Fruit fly (Drosophila melanogaster): ENCODE results near the gene Cyp28d1.

Cyp28d1 gene

dm6 chr2L:5232967-5233909, 23.0 kb downstream of the Cyp28d1 start:
- TF ChIP-seq pita (GFP tag; optimal IDR thresholded peaks at IDR 0.05) (no peak), CG5180 (GFP tag; optimal IDR thresholded peaks at IDR 0.05) (peak; percentile 44), GATAe (GFP tag; conservative IDR thresholded peaks at IDR 0.05) (peak; percentile 68), sens-2 (GFP tag; IDR thresholded peaks at IDR 0.05) (0 out of 2 replicates have a peak, but pooled peaks have one; percentile 7), CG13296 (GFP tag; optimal IDR thresholded peaks at IDR 0.05) (peak; percentile 38), CG12769 (tag; optimal IDR thresholded peaks at IDR 0.05) (peak; percentile 90), ken (GFP tag; IDR thresholded peaks at IDR 0.05) (no peak), Atf6 (GFP tag; IDR thresholded peaks at IDR 0.05) (no peak), Deaf1 (tag; optimal IDR thresholded peaks at IDR 0.05) (peak; percentile 12), CG11696 (GFP tag; IDR thresholded peaks at IDR 0.05) (0 out of 2 replicates have a peak, but pooled peaks have one; percentile 34), croc (GFP tag; conservative IDR thresholded peaks at IDR 0.05) (no peak), nmo (GFP tag; optimal IDR thresholded peaks at IDR 0.05) (no peak), chinmo (GFP tag; IDR thresholded peaks at IDR 0.05; ENCODE audit: partially characterized antibody) (0 out of 4 replicates have a peak, but pooled peaks have one; percentile 69), wek (GFP tag; optimal IDR thresholded peaks at IDR 0.05) (no peak), cwo (GFP tag; optimal IDR thresholded peaks at IDR 0.05) (peak; percentile 66), CG15601 (tag; optimal IDR thresholded peaks at IDR 0.05) (peak; percentile 21), vfl (GFP tag; optimal IDR thresholded peaks at IDR 0.05) (no peak), CG6254 (GFP tag; optimal IDR thresholded peaks at IDR 0.05) (peak; percentile 10), CG10543 (GFP tag; optimal IDR thresholded peaks at IDR 0.05) (peak; percentile 93), CG34376 (GFP tag; optimal IDR thresholded peaks at IDR 0.05) (peak; percentile 89), CG18599 (GFP tag; optimal IDR thresholded peaks at IDR 0.05) (peak; percentile 47), Side (GFP tag; optimal IDR thresholded peaks at IDR 0.05) (peak; percentile 6), BtbVII (GFP tag; optimal IDR thresholded peaks at IDR 0.05) (peak; percentile 45), kni (GFP tag; optimal IDR thresholded peaks at IDR 0.05) (peak; percentile 44), CG6791 (GFP tag; IDR thresholded peaks at IDR 0.05; ENCODE audit: partially characterized antibody) (0 out of 3 replicates have a peak, but pooled peaks have one; percentile 24), cg (GFP tag; optimal IDR thresholded peaks at IDR 0.05) (peak; percentile 38), mirr (GFP tag; optimal IDR thresholded peaks at IDR 0.05) (peak; percentile 88), CG13894 (tag; optimal IDR thresholded peaks at IDR 0.05) (peak; percentile 15), lov (optimal IDR thresholded peaks at IDR 0.05) (no peak), lov (GFP tag; IDR thresholded peaks at IDR 0.05) (no peak), al (GFP tag; IDR thresholded peaks at IDR 0.05) (no peak), CG10147 (GFP tag; optimal IDR thresholded peaks at IDR 0.05) (peak; percentile 26), CG17912 (GFP tag; optimal IDR thresholded peaks at IDR 0.05) (no peak), salm (tag; optimal IDR thresholded peaks at IDR 0.05) (peak; percentile 57), H2.0 (GFP tag; IDR thresholded peaks at IDR 0.05) (0 out of 2 replicates have a peak, but pooled peaks have one; percentile 5), CG12155 (GFP tag; optimal IDR thresholded peaks at IDR 0.05) (no peak), pfk (GFP tag; optimal IDR thresholded peaks at IDR 0.05) (peak; percentile 22), BEAF-32 (GFP tag; optimal IDR thresholded peaks at IDR 0.05) (no peak), CG7987 (GFP tag; optimal IDR thresholded peaks at IDR 0.05) (peak; percentile 23), Med (GFP tag) (peak; percentile 77), chm (GFP tag; IDR thresholded peaks at IDR 0.05) (peak; percentile 54), CG17385 (GFP tag; optimal IDR thresholded peaks at IDR 0.05) (peak; percentile 5), CG12071 (GFP tag; optimal IDR thresholded peaks at IDR 0.05) (peak; percentile 15), yki (optimal IDR thresholded peaks at IDR 0.05) (no peak), HHEX (GFP tag; optimal IDR thresholded peaks at IDR 0.05) (peak; percentile 8), exex (tag; optimal IDR thresholded peaks at IDR 0.05) (peak; percentile 92), psq (GFP tag; optimal IDR thresholded peaks at IDR 0.05) (no peak)

All from whole organism, embryonic.